Worm (Caenorhabditis elegans) whole organism, L1 larva: Measurements from ENCODE around the gene emb-5.

ENCODE experiments used
- C16A3.4 ChIP-seq: fragments of 150-350 bp; optimal IDR thresholded peaks from 2 replicates; lab custom pipeline; 2014; ENCODE audit warnings: missing biosample characterization, missing genetic modification characterization
- C34B4.2 ChIP-seq: sonication (generic microtip); optimal IDR thresholded peaks from 2 replicates; lab custom pipeline; 2017; ENCODE audit warnings: mild to moderate bottlenecking, missing genetic modification characterization, missing compliant biosample characterization
- F16B12.6 ChIP-seq: fragments of 150-350 bp; optimal IDR thresholded peaks from 2 replicates; lab custom pipeline; 2014; ENCODE audit warnings: missing biosample characterization, missing genetic modification characterization
- Y116A8C.19 ChIP-seq: sonication (generic microtip); optimal IDR thresholded peaks from 2 replicates; lab custom pipeline; 2016; ENCODE audit warnings: missing compliant biosample characterization, missing genetic modification characterization, borderline replicate concordance
- alr-1 ChIP-seq: fragments of 200-800 bp; sonication (Bioruptor generic); optimal IDR thresholded peaks from 2 replicates; lab custom pipeline; 2018; ENCODE audit warnings: borderline replicate concordance, mild to moderate bottlenecking, missing genetic modification characterization, missing compliant biosample characterization
- ama-1 ChIP-seq: fragments of 150-350 bp; optimal IDR thresholded peaks from 2 replicates; lab custom pipeline; 2014
- blmp-1 ChIP-seq: fragments of 150-350 bp; optimal IDR thresholded peaks from 2 replicates; lab custom pipeline; 2014; ENCODE audit warnings: missing biosample characterization, missing genetic modification characterization
- ceh-90 ChIP-seq: sonication (generic microtip); optimal IDR thresholded peaks from 2 replicates; lab custom pipeline; 2016; ENCODE audit warnings: missing genetic modification characterization, missing compliant biosample characterization
- ces-1 ChIP-seq: fragments of 150-350 bp; optimal IDR thresholded peaks from 2 replicates; lab custom pipeline; 2014; ENCODE audit warnings: missing biosample characterization, missing genetic modification reagents, missing genetic modification characterization
- dpl-1 ChIP-seq, 3 experiments: fragments of 150-350 bp in 2 of 3; sonication (generic microtip) in 1 of 3; optimal IDR thresholded peaks; 2 replicates each; lab custom pipeline; 2014 to 2017; ENCODE audit warnings: missing biosample characterization in 3 of 3, missing genetic modification characterization in 3 of 3, missing genetic modification reagents in 3 of 3
- dsc-1 ChIP-seq: sonication (generic microtip); optimal IDR thresholded peaks from 2 replicates; lab custom pipeline; 2016; ENCODE audit warnings: mild to moderate bottlenecking, missing genetic modification characterization, missing compliant biosample characterization
- efl-1 ChIP-seq, 4 experiments: fragments of 150-350 bp; optimal IDR thresholded peaks in 3 of 4; peaks in 1 of 4; 1 replicate in 1 of 4; 2 replicates in 3 of 4; lab custom pipeline; 2014; ENCODE audit warnings: missing biosample characterization in 2 of 4, missing genetic modification characterization in 2 of 4, missing genetic modification reagents in 2 of 4
- egl-27 ChIP-seq, 2 experiments: fragments of 150-350 bp in 1 of 2; sonication (generic microtip); optimal IDR thresholded peaks; 3 replicates each; lab custom pipeline; 2017 to 2018; ENCODE audit warnings: missing biosample characterization in 2 of 2, missing genetic modification characterization in 2 of 2, missing genetic modification reagents in 2 of 2
- elt-2 ChIP-seq: sonication (generic microtip); optimal IDR thresholded peaks from 2 replicates; lab custom pipeline; 2016; ENCODE audit warnings: missing genetic modification characterization, mild to moderate bottlenecking, inconsistent platforms, missing compliant biosample characterization, missing genetic modification reagents
- ets-5 ChIP-seq: fragments of 200-800 bp; sonication (Bioruptor generic); IDR thresholded peaks from 2 replicates; pipeline ENCODE4 v1.3.6; 2022; ENCODE audit warnings: missing genetic modification characterization, missing compliant biosample characterization
- fkh-10 ChIP-seq: sonication (generic microtip); optimal IDR thresholded peaks from 2 replicates; lab custom pipeline; 2017; ENCODE audit warnings: missing biosample characterization, missing genetic modification reagents, missing genetic modification characterization
- fkh-8 ChIP-seq: sonication (generic microtip); optimal IDR thresholded peaks from 2 replicates; lab custom pipeline; 2016; ENCODE audit warnings: mild to moderate bottlenecking, missing genetic modification characterization, missing compliant biosample characterization
- fos-1 ChIP-seq: fragments of 150-350 bp; optimal IDR thresholded peaks from 2 replicates; lab custom pipeline; 2014; ENCODE audit warnings: missing biosample characterization, missing genetic modification characterization
- jun-1 ChIP-seq: fragments of 150-350 bp; optimal IDR thresholded peaks from 2 replicates; lab custom pipeline; 2014; ENCODE audit warnings: missing biosample characterization, missing genetic modification reagents, missing genetic modification characterization
- lin-14 ChIP-seq: fragments of 200-800 bp; sonication (Bioruptor generic); optimal IDR thresholded peaks from 2 replicates; lab custom pipeline; 2018; ENCODE audit warnings: mild to moderate bottlenecking, missing genetic modification characterization, moderate library complexity, missing compliant biosample characterization
- lin-39 ChIP-seq: fragments of 150-350 bp; optimal IDR thresholded peaks from 2 replicates; lab custom pipeline; 2014; ENCODE audit warnings: missing biosample characterization, missing genetic modification reagents, missing genetic modification characterization
- lir-3 ChIP-seq: sonication (generic microtip); optimal IDR thresholded peaks from 2 replicates; lab custom pipeline; 2016; ENCODE audit warnings: mild to moderate bottlenecking, missing genetic modification characterization, moderate library complexity, missing compliant biosample characterization; ENCODE audit not compliant: poor library complexity
- lsy-2 ChIP-seq, 2 experiments: fragments of 150-350 bp; optimal IDR thresholded peaks; 2 replicates each; lab custom pipeline; 2014; ENCODE audit warnings: missing biosample characterization in 2 of 2, missing genetic modification characterization in 2 of 2
- mab-9 ChIP-seq: fragments of 200-800 bp; sonication (Bioruptor generic); IDR thresholded peaks from 2 replicates; pipeline ENCODE4 v1.3.6; 2022; ENCODE audit warnings: missing genetic modification reagents, missing genetic modification characterization, missing compliant biosample characterization
- mdl-1 ChIP-seq, 2 experiments: fragments of 150-350 bp; optimal IDR thresholded peaks; 2 replicates each; lab custom pipeline; 2014 to 2017; ENCODE audit warnings: missing biosample characterization in 2 of 2, missing genetic modification characterization in 2 of 2, inconsistent platforms in 1 of 2
- mef-2 ChIP-seq: fragments of 150-350 bp; optimal IDR thresholded peaks from 2 replicates; lab custom pipeline; 2014; ENCODE audit warnings: missing biosample characterization, missing genetic modification characterization
- mep-1 ChIP-seq: fragments of 150-350 bp; optimal IDR thresholded peaks from 2 replicates; lab custom pipeline; 2014; ENCODE audit warnings: missing biosample characterization, missing genetic modification characterization
- nhr-12 ChIP-seq: sonication (generic microtip); optimal IDR thresholded peaks from 2 replicates; lab custom pipeline; 2017; ENCODE audit warnings: missing biosample characterization, missing genetic modification characterization
- nhr-20 ChIP-seq: sonication (generic microtip); optimal IDR thresholded peaks from 2 replicates; lab custom pipeline; 2016; ENCODE audit warnings: mild to moderate bottlenecking, missing genetic modification characterization, missing compliant biosample characterization
- nhr-237 ChIP-seq: fragments of 150-350 bp; optimal IDR thresholded peaks from 2 replicates; lab custom pipeline; 2014; ENCODE audit warnings: missing biosample characterization, missing genetic modification characterization
- nhr-28 ChIP-seq: fragments of 150-350 bp; optimal IDR thresholded peaks from 2 replicates; lab custom pipeline; 2014; ENCODE audit warnings: missing biosample characterization, missing genetic modification characterization
- nhr-47 ChIP-seq: sonication (generic microtip); optimal IDR thresholded peaks from 2 replicates; lab custom pipeline; 2016; ENCODE audit warnings: mild to moderate bottlenecking, missing genetic modification characterization, moderate library complexity, missing compliant biosample characterization
- nhr-77 ChIP-seq: fragments of 150-350 bp; optimal IDR thresholded peaks from 2 replicates; lab custom pipeline; 2014; ENCODE audit warnings: missing biosample characterization, missing genetic modification characterization
- nhr-85 ChIP-seq: sonication (generic microtip); peaks from one replicate; lab custom pipeline; 2016; ENCODE audit warnings: missing genetic modification characterization, inconsistent platforms, missing compliant biosample characterization
- pag-3 ChIP-seq: sonication (generic microtip); optimal IDR thresholded peaks from 2 replicates; lab custom pipeline; 2017; ENCODE audit warnings: missing genetic modification characterization, mild to moderate bottlenecking, missing compliant biosample characterization, antibody characterized with exemption, borderline replicate concordance; ENCODE audit not compliant: insufficient read depth
- skn-1 ChIP-seq: fragments of 150-350 bp; optimal IDR thresholded peaks from 2 replicates; lab custom pipeline; 2014; ENCODE audit warnings: missing biosample characterization, missing genetic modification characterization
- snu-23 ChIP-seq: sonication (generic microtip); optimal IDR thresholded peaks from 2 replicates; lab custom pipeline; 2016; ENCODE audit warnings: missing genetic modification characterization, missing compliant biosample characterization
- sox-4 ChIP-seq: sonication (generic microtip); optimal IDR thresholded peaks from 2 replicates; lab custom pipeline; 2016; ENCODE audit warnings: missing genetic modification characterization, missing compliant biosample characterization
- sptf-1 ChIP-seq: fragments of 150-350 bp; optimal IDR thresholded peaks from 2 replicates; lab custom pipeline; 2014; ENCODE audit warnings: missing biosample characterization, missing genetic modification characterization
- sup-37 ChIP-seq: fragments of 200-800 bp; sonication (Bioruptor generic); optimal IDR thresholded peaks from 2 replicates; lab custom pipeline; 2018; ENCODE audit warnings: mild to moderate bottlenecking, missing genetic modification characterization, missing compliant biosample characterization
- swsn-7 ChIP-seq: sonication (generic microtip); optimal IDR thresholded peaks from 2 replicates; lab custom pipeline; 2016; ENCODE audit warnings: missing genetic modification characterization, missing compliant biosample characterization
- unc-86 ChIP-seq: sonication (generic microtip); optimal IDR thresholded peaks from 2 replicates; lab custom pipeline; 2016; ENCODE audit warnings: missing genetic modification characterization, missing compliant biosample characterization
- unc-98 ChIP-seq: fragments of 200-800 bp; sonication (Bioruptor generic); IDR thresholded peaks from 2 replicates; pipeline ENCODE4 v1.3.6; 2022; ENCODE audit warnings: missing genetic modification characterization, missing compliant biosample characterization
- xbp-1 ChIP-seq: sonication (generic microtip); optimal IDR thresholded peaks from 2 replicates; lab custom pipeline; 2016; ENCODE audit warnings: missing genetic modification characterization, missing compliant biosample characterization
- zip-4 ChIP-seq: fragments of 200-800 bp; sonication (Bioruptor generic); optimal IDR thresholded peaks from 2 replicates; lab custom pipeline; 2018; ENCODE audit warnings: mild to moderate bottlenecking, missing genetic modification characterization, moderate library complexity, missing compliant biosample characterization
- ztf-4 ChIP-seq: fragments of 150-350 bp; optimal IDR thresholded peaks from 2 replicates; lab custom pipeline; 2014; ENCODE audit warnings: missing biosample characterization, missing genetic modification characterization

Gene emb-5

DNA sequence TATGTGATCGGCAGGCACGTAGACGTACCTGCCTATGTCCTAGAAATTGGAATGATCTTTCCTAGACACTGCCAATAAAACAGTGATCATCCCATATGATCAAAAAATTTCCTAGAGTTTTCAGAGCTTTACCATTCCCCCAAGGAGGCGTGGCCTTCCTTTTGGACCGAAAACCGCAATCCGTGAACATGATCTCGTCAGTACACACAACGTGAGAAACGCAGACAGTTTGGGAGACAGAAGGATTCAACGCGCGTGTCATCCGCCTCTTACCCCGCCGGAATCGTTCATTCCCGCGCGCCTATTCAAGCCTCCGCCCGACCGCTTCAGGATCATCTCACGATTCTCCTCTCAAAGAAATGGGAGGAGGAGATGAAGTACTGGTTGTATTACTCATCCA is 45.0 kb upstream of the emb-5 start, which contains the start of gene B0393.5:
Gene B0393.5, plus strand, starts transcription at position 301 of the 400 bp plus-strand sequence.
- TF ChIP-seq fkh-8 (tag; lab: Kevin White, UChicago) (no peak), nhr-237 (no peak), ztf-4 (tag; lab: Kevin White, UChicago) (no peak), ets-5 (GFP tag; lab: Robert Waterston, UW) (no peak), ces-1 (no peak), ama-1 (lab: Kevin White, UChicago) (no peak), C16A3.4 (tag; lab: Kevin White, UChicago) (no peak), lin-14 (GFP tag; lab: Kevin White, UChicago) (no peak), dpl-1 (GFP tag; optimal IDR thresholded peaks at IDR 0.05; lab: Kevin White, UChicago) (no peak), mep-1 (no peak), ceh-90 (tag; lab: Kevin White, UChicago) (no peak)
- TF ChIP-seq, all 84 proteins: peak for 0

DNA sequence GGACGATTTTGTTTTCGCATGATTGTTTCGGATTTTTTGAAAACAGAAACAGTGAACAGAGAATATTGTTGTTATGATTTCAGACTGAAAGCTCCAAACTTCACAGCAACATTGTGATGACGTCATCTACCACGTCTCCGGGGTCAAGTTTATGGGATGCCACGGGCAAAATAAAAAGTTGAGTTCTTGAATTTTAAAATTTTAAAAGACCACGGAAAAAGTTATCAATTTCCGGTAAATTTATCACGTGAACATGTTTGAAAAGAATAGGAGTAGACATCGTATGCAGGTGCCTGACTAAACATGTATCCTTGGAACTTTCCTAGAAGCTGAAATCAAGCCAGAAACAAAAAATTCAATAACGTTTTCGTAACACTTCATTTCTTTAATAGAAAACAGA is 43.0 kb upstream of the emb-5 start, which contains the start of gene B0393.4:
Gene B0393.4, minus strand, starts transcription at position 101 of the 400 bp plus-strand sequence.
- TF ChIP-seq efl-1 (optimal IDR thresholded peaks at IDR 0.05; lab: Kevin White, UChicago), result no peak
- peak in 1 of 2 experiments; percentile 36 for TF ChIP-seq efl-1 (GFP tag; optimal IDR thresholded peaks at IDR 0.05 in 1 of 2; lab: Kevin White, UChicago)
- TF ChIP-seq zip-4 (GFP tag; lab: Kevin White, UChicago), result no peak

DNA sequence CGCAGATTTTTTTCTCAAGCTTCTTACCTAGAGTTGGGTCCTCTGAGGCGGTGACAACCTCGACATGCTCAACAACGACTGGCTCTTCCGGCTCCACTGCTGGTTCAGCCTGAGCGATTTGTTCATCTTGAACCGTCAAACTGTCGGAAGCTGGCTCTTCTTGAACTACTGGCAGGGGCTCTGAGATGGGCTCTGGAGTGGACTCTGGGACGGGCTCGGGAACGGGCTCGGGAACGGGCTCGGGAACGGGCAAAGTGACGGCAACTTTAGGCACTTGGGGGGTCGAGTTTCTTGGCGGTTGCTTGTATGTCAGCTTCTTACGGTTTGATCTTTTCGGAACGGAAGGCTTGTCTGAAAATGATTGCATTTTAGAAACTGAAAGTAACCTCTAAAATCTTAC is 42.4 kb upstream of the emb-5 start:
- TF ChIP-seq mef-2 (no peak), fos-1 (tag; lab: Kevin White, UChicago) (no peak), efl-1 (optimal IDR thresholded peaks at IDR 0.05; lab: Kevin White, UChicago) (no peak), efl-1 (GFP tag; optimal IDR thresholded peaks at IDR 0.05 in 1 of 2; lab: Kevin White, UChicago) (peak in 1 of 2 experiments; percentile 25), unc-98 (GFP tag; lab: Robert Waterston, UW) (no peak)

- TF ChIP-seq pag-3 (no peak), nhr-85 (tag; lab: Kevin White, UChicago) (peak; percentile 97), swsn-7 (tag; lab: Kevin White, UChicago) (peak; percentile 95), sup-37 (GFP tag; lab: Kevin White, UChicago) (peak; percentile 92), dsc-1 (tag; lab: Kevin White, UChicago) (peak; percentile 95), skn-1 (tag; lab: Kevin White, UChicago) (peak; percentile 96), lsy-2 (tag; optimal IDR thresholded peaks at IDR 0.05; lab: Kevin White, UChicago) (peak; percentile 97), unc-86 (peak; percentile 94), nhr-28 (no peak), alr-1 (tag; lab: Kevin White, UChicago) (no peak), mdl-1 (tag; optimal IDR thresholded peaks at IDR 0.05; lab: Kevin White, UChicago) (peak in 1 of 2 experiments; percentile 79), snu-23 (GFP tag; lab: Kevin White, UChicago) (peak; percentile 98), C34B4.2 (tag; lab: Kevin White, UChicago) (peak; percentile 80), ztf-4 (tag; lab: Kevin White, UChicago) (peak; percentile 91), egl-27 (tag; optimal IDR thresholded peaks at IDR 0.05; lab: Kevin White, UChicago) (no peak), lir-3 (tag; lab: Kevin White, UChicago) (peak; percentile 82), unc-98 (GFP tag; lab: Robert Waterston, UW) (peak; percentile 73), elt-2 (tag; lab: Kevin White, UChicago) (peak; percentile 87), nhr-20 (tag; lab: Kevin White, UChicago) (peak; percentile 95), fkh-10 (peak; percentile 80), F16B12.6 (peak; percentile 79), Y116A8C.19 (tag; lab: Kevin White, UChicago) (no peak), mab-9 (GFP tag; lab: Robert Waterston, UW) (peak; percentile 93), nhr-47 (tag; lab: Kevin White, UChicago) (peak; percentile 98), blmp-1 (tag; lab: Kevin White, UChicago) (peak; percentile 86), sox-4 (tag; lab: Kevin White, UChicago) (peak; percentile 81), nhr-77 (peak; percentile 94), jun-1 (tag; lab: Kevin White, UChicago) (peak; percentile 95), nhr-12 (peak; percentile 3), xbp-1 (tag; lab: Kevin White, UChicago) (peak; percentile 97), zip-4 (GFP tag; lab: Kevin White, UChicago) (peak; percentile 88), lin-39 (tag; lab: Kevin White, UChicago) (peak; percentile 85), ama-1 (lab: Kevin White, UChicago) (no peak), sptf-1 (tag; lab: Kevin White, UChicago) (no peak)
Measured at ce11 chrIII:4756983-4757382, 36.5 kb upstream of the emb-5 start, which contains the start of gene fbxl-2. Gene fbxl-2 (plus strand): TSS chrIII:4757260.
